Worm (Caenorhabditis elegans) whole organism, late embryonic: Measurements from ENCODE around the gene cyp-34A10.

Source experiments
- K02D7.2 ChIP-seq: sonication (generic microtip); optimal IDR thresholded peaks from 2 replicates; lab custom pipeline; 2017; ENCODE audit warnings: mild to moderate bottlenecking, missing genetic modification characterization, missing compliant biosample characterization
- ceh-2 ChIP-seq: sonication (generic microtip); optimal IDR thresholded peaks from 2 replicates; lab custom pipeline; 2016; ENCODE audit warnings: missing genotype, missing genetic modification characterization, missing compliant biosample characterization
- pha-2 ChIP-seq: sonication (generic microtip); optimal IDR thresholded peaks from 2 replicates; lab custom pipeline; 2017; ENCODE audit warnings: mild to moderate bottlenecking, missing genetic modification characterization, missing compliant biosample characterization

DNA sequence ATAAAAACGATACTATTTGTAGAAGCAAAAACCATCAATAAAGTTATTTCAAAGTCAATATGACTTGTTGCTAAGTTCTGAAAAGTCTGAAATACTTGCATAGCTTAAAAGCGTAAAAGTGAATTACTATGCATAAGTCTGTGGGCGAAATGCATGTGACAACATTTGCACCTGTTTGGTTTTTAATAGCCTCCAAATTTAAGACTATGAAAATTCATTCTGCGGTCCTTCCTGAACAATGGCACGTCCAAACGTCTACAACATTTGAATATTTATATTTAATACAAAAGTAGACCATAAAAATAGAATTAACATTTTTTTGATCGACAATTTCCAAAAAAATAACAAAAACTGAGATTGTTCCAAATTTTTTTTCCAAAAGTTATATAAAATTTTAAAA lies 49.0 kb upstream of the cyp-34A10 start, which contains the start of gene K09D9.14:
- TF ChIP-seq ceh-2 (no peak), K02D7.2 (tag; lab: Kevin White, UChicago) (no peak), pha-2 (tag; lab: Kevin White, UChicago) (no peak)
